Fruit fly (Drosophila melanogaster) whole organism, adult: ENCODE measurements around the gene CG3984.

ENCODE experiments used
- CG11617 ChIP-seq: fragments of 200-800 bp; sonication (Bioruptor generic); optimal IDR thresholded peaks from 2 replicates; lab custom pipeline; 2017; ENCODE audit warnings: mild to moderate bottlenecking, missing biosample characterization, missing genetic modification reagents, missing genetic modification characterization
- CG12768 ChIP-seq: fragments of 200-800 bp; sonication (Bioruptor generic); optimal IDR thresholded peaks from 2 replicates; lab custom pipeline; 2017; ENCODE audit warnings: missing biosample characterization, missing genetic modification characterization, mild to moderate bottlenecking, moderate library complexity, missing genetic modification reagents
- CG14711 ChIP-seq: fragments of 200-800 bp; sonication (Bioruptor generic); optimal IDR thresholded peaks from 2 replicates; lab custom pipeline; 2018; ENCODE audit warnings: missing biosample characterization, mild to moderate bottlenecking, missing genetic modification characterization, moderate library complexity
- CG1620 ChIP-seq: fragments of 200-800 bp; sonication (Bioruptor generic); optimal IDR thresholded peaks from 2 replicates; lab custom pipeline; 2016; ENCODE audit warnings: missing biosample characterization, missing genetic modification characterization
- CG5204 ChIP-seq: fragments of 200-800 bp; sonication (Bioruptor generic); optimal IDR thresholded peaks from 2 replicates; lab custom pipeline; 2016; ENCODE audit warnings: missing biosample characterization, missing genetic modification characterization
- CG7045 ChIP-seq: fragments of 200-800 bp; sonication (Bioruptor generic); optimal IDR thresholded peaks from 2 replicates; lab custom pipeline; 2017; ENCODE audit warnings: missing biosample characterization, mild to moderate bottlenecking, missing genetic modification characterization
- CG7101 ChIP-seq: fragments of 200-800 bp; sonication (Bioruptor generic); optimal IDR thresholded peaks from 2 replicates; lab custom pipeline; 2018; ENCODE audit warnings: missing biosample characterization, mild to moderate bottlenecking, missing genetic modification characterization, moderate library complexity
- cnc ChIP-seq, 2 experiments: fragments of >200 bp; optimal IDR thresholded peaks; 2 replicates each; lab custom pipeline; 2017
- kay ChIP-seq: fragments of 200-800 bp; sonication (Bioruptor generic); peaks from one replicate; lab custom pipeline; 2016; ENCODE audit warnings: missing biosample characterization, missing genetic modification characterization, borderline replicate concordance
- pad ChIP-seq: fragments of 200-800 bp; sonication (Bioruptor generic); optimal IDR thresholded peaks from 3 replicates; lab custom pipeline; 2017; ENCODE audit warnings: missing biosample characterization, missing genetic modification characterization, mild to moderate bottlenecking, moderate library complexity, missing genetic modification reagents
- toe ChIP-seq: fragments of 200-800 bp; sonication (Bioruptor generic); optimal IDR thresholded peaks from 2 replicates; lab custom pipeline; 2016; ENCODE audit warnings: missing biosample characterization, missing genetic modification characterization

- no peak for TF ChIP-seq CG7045 (GFP tag; lab: Kevin White, UChicago)
- TF ChIP-seq cnc (optimal IDR thresholded peaks at IDR 0.05; lab: Kevin White, UChicago), result no peak
- TF ChIP-seq kay (GFP tag; lab: Kevin White, UChicago), result no peak
- TF ChIP-seq toe, result no peak
- no peak for TF ChIP-seq CG5204 (GFP tag; lab: Kevin White, UChicago)
- no peak for TF ChIP-seq CG14711 (tag; lab: Kevin White, UChicago)
- TF ChIP-seq CG12768 (GFP tag; lab: Kevin White, UChicago), result no peak
- TF ChIP-seq pad (GFP tag; lab: Kevin White, UChicago), result no peak
- no peak for TF ChIP-seq CG7101 (tag; lab: Kevin White, UChicago)
- TF ChIP-seq CG11617 (GFP tag; lab: Kevin White, UChicago), result no peak
- no peak for TF ChIP-seq CG1620
These were observed 45.1 kb upstream of the CG3984 start for dm6 chr3R:15091680-15092343.
